Fruit fly (Drosophila melanogaster) whole organism, pupa: ENCODE measurements around the gene alphaTub84D.
A peak's percentile ranks its signal among the peaks of the same experiment; 100 is the strongest.

Experiments
- CG10348 ChIP-seq: fragments of 200-800 bp; sonication (Bioruptor generic); IDR thresholded peaks from 2 replicates; pipeline ENCODE4 v1.3.6; 2022; ENCODE audit warnings: missing biosample characterization, missing genetic modification characterization
- CG12605 ChIP-seq: fragments of 200-800 bp; sonication (Bioruptor generic); IDR thresholded peaks from 2 replicates; pipeline ENCODE4 v1.3.6; 2022; ENCODE audit warnings: missing biosample characterization, missing genetic modification characterization
- CG13204 ChIP-seq: fragments of 200-800 bp; sonication (Bioruptor generic); optimal IDR thresholded peaks from 2 replicates; lab custom pipeline; 2018; ENCODE audit warnings: missing biosample characterization, mild to moderate bottlenecking, missing genetic modification characterization, moderate library complexity
- CG14655 ChIP-seq: fragments of 200-800 bp; sonication (Bioruptor generic); optimal IDR thresholded peaks from 3 replicates; lab custom pipeline; 2017; ENCODE audit warnings: mild to moderate bottlenecking, missing biosample characterization, missing genetic modification reagents, missing genetic modification characterization
- CG15710 ChIP-seq: fragments of 200-800 bp; sonication (Bioruptor generic); optimal IDR thresholded peaks from 2 replicates; lab custom pipeline; 2018; ENCODE audit warnings: missing biosample characterization, mild to moderate bottlenecking, missing genetic modification characterization, moderate library complexity
- CG17806 ChIP-seq: fragments of 200-800 bp; sonication (Bioruptor generic); optimal IDR thresholded peaks from 2 replicates; lab custom pipeline; 2018; ENCODE audit warnings: missing biosample characterization, mild to moderate bottlenecking, missing genetic modification characterization, moderate library complexity
- CG32121 ChIP-seq: fragments of 200-800 bp; sonication (Bioruptor generic); IDR thresholded peaks from 2 replicates; pipeline ENCODE4 v1.3.6; 2022; ENCODE audit warnings: missing biosample characterization, missing genetic modification characterization
- CG34367 ChIP-seq: fragments of 200-800 bp; sonication (Bioruptor generic); optimal IDR thresholded peaks from 2 replicates; lab custom pipeline; 2018; ENCODE audit warnings: missing biosample characterization, mild to moderate bottlenecking, missing genetic modification characterization
- CG4496 ChIP-seq: fragments of 200-800 bp; sonication (Bioruptor generic); IDR thresholded peaks from 3 replicates; pipeline ENCODE4 v1.3.6; 2022; ENCODE audit warnings: missing biosample characterization, missing genetic modification characterization
- CG8159 ChIP-seq: fragments of 200-800 bp; sonication (Bioruptor generic); optimal IDR thresholded peaks from 3 replicates; lab custom pipeline; 2018; ENCODE audit warnings: missing biosample characterization, mild to moderate bottlenecking, missing genetic modification characterization, moderate library complexity
- CG8301 ChIP-seq: fragments of 200-800 bp; sonication (Bioruptor generic); optimal IDR thresholded peaks from 2 replicates; lab custom pipeline; 2018; ENCODE audit warnings: missing biosample characterization, mild to moderate bottlenecking, missing genetic modification characterization
- CG9948 ChIP-seq: fragments of 200-800 bp; sonication (Bioruptor generic); optimal IDR thresholded peaks from 2 replicates; lab custom pipeline; 2018; ENCODE audit warnings: missing biosample characterization, mild to moderate bottlenecking, missing genetic modification characterization, moderate library complexity
- D1 ChIP-seq: fragments of 200-800 bp; sonication (Bioruptor generic); optimal IDR thresholded peaks from 2 replicates; lab custom pipeline; 2018; ENCODE audit warnings: missing biosample characterization, mild to moderate bottlenecking, missing genetic modification characterization, moderate library complexity
- EcR ChIP-seq: fragments of 200-800 bp; sonication (Bioruptor generic); optimal IDR thresholded peaks from 3 replicates; lab custom pipeline; 2019; ENCODE audit warnings: missing biosample characterization, missing genetic modification characterization, mild to moderate bottlenecking, moderate library complexity, missing genetic modification reagents
- Ets98B ChIP-seq: fragments of 200-800 bp; sonication (Bioruptor generic); IDR thresholded peaks from 2 replicates; pipeline ENCODE4 v1.3.6; 2022; ENCODE audit warnings: missing biosample characterization, missing genetic modification characterization
- Pif1A ChIP-seq: fragments of 200-800 bp; sonication (Bioruptor generic); optimal IDR thresholded peaks from 3 replicates; lab custom pipeline; 2016; ENCODE audit warnings: missing biosample characterization, missing genetic modification characterization
- Pif1B ChIP-seq: fragments of 200-800 bp; sonication (Bioruptor generic); optimal IDR thresholded peaks from 3 replicates; lab custom pipeline; 2016; ENCODE audit warnings: missing biosample characterization, missing genetic modification characterization
- Snoo ChIP-seq: fragments of 200-800 bp; sonication (Bioruptor generic); optimal IDR thresholded peaks from 3 replicates; lab custom pipeline; 2017; ENCODE audit warnings: missing biosample characterization, mild to moderate bottlenecking, missing genetic modification characterization, inconsistent platforms
- fd96Ca ChIP-seq: fragments of 200-800 bp; sonication (Bioruptor generic); IDR thresholded peaks from 3 replicates; pipeline ENCODE4 v1.3.6; 2022; ENCODE audit warnings: missing biosample characterization, missing genetic modification characterization
- gl ChIP-seq: fragments of 200-800 bp; sonication (Bioruptor generic); optimal IDR thresholded peaks from 2 replicates; lab custom pipeline; 2018; ENCODE audit warnings: missing biosample characterization, mild to moderate bottlenecking, missing genetic modification characterization
- rn ChIP-seq: fragments of 200-800 bp; sonication (Bioruptor generic); IDR thresholded peaks from 2 replicates; pipeline ENCODE4 v1.3.6; 2022; ENCODE audit warnings: missing biosample characterization, missing genetic modification characterization

alphaTub84D gene

dm6 chr3R:7522266-7522955 lies 8.1 kb upstream of the alphaTub84D start:
- TF ChIP-seq CG8159 (peak; percentile 3), CG32121 (GFP tag; lab: Robert Waterston, UW) (no peak)

DNA sequence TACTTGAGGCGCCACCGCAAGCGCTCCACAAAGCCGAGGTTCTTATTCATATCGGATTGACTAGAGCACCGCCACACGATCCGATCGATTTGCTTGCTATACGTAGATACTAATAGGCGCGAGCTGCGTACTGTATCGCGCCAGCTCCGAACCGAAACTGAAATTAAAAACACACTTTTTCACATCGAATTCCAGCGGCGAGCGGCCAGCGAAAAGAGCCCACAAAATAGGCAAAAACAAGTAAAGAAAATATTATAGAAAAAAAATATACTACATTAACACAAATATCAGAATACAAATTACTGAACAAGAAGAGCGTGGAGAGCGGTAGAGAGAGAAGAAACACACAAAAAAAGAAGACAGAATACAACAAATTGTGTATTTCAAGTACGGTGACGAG lies 7.0 kb upstream of the alphaTub84D start, which contains the start of gene alpha-Est7:
Gene alpha-Est7 (minus strand): TSS at position 160 of the 400 bp plus-strand sequence.
- TF ChIP-seq CG14655 = no peak
- no peak for TF ChIP-seq EcR (GFP tag; lab: Kevin White, UChicago)
- no peak for TF ChIP-seq CG15710
- TF ChIP-seq Pif1B = no peak
- TF ChIP-seq CG34367 (tag; lab: Kevin White, UChicago) = no peak
- no peak for TF ChIP-seq CG8301
- TF ChIP-seq Ets98B (GFP tag; lab: Robert Waterston, UW) = no peak
- TF ChIP-seq CG10348 = no peak
- TF ChIP-seq rn = no peak
- no peak for TF ChIP-seq D1 (tag; lab: Kevin White, UChicago)
- TF ChIP-seq CG13204 (GFP tag; lab: Kevin White, UChicago) = no peak
- no peak for TF ChIP-seq CG9948 (tag; lab: Kevin White, UChicago)
- TF ChIP-seq CG4496 = no peak
- no peak; the same call in 1 of the 2 replicates for TF ChIP-seq CG12605 (GFP tag; lab: Robert Waterston, UW)
- no peak for TF ChIP-seq Snoo (tag; lab: Kevin White, UChicago)
- TF ChIP-seq CG8159 = no peak
- TF ChIP-seq Pif1A (GFP tag; lab: Kevin White, UChicago) = no peak
- TF ChIP-seq CG32121 (GFP tag; lab: Robert Waterston, UW) = no peak

DNA sequence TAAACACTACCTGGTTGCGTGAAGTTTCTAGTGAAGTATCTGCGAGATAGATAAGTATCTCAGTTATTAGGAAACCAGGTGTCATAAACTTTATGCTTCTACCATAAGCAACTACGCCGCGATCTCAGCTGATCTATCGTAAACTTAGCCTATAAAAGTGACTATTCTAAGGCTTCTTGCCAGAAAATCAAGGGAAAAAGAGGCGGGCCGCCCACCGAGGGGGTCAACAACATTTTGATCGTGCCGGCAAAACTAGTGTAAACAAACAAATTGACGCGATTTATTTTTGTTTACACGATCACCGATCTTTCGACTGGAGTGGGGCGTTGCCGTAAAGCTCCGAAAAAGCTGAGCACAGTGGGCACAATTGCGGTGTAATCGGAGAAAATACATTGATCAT lies 6.4 kb upstream of the alphaTub84D start:
- TF ChIP-seq gl (tag; lab: Kevin White, UChicago) (no peak), CG34367 (tag; lab: Kevin White, UChicago) (no peak), CG4496 (no peak), CG10348 (no peak), CG14655 (no peak), CG8159 (no peak), Ets98B (GFP tag; lab: Robert Waterston, UW) (no peak), CG13204 (GFP tag; lab: Kevin White, UChicago) (no peak), Snoo (tag; lab: Kevin White, UChicago) (no peak), CG9948 (tag; lab: Kevin White, UChicago) (no peak), CG8301 (no peak)

dm6 chr3R:7528677-7529076 lies 1.9 kb upstream of the alphaTub84D start, which contains the start of gene alpha-Est6:
TSS of gene alpha-Est6 (minus strand) at chr3R:7528777.
- no peak for TF ChIP-seq rn
- no peak for TF ChIP-seq CG8301
- TF ChIP-seq fd96Ca (GFP tag; lab: Robert Waterston, UW) = no peak
- no peak for TF ChIP-seq Pif1B
- no peak for TF ChIP-seq CG10348
- TF ChIP-seq CG13204 (GFP tag; lab: Kevin White, UChicago) = no peak
- TF ChIP-seq CG15710 = no peak
- TF ChIP-seq CG32121 (GFP tag; lab: Robert Waterston, UW) = no peak
- TF ChIP-seq CG12605 (GFP tag; lab: Robert Waterston, UW) = no peak
- no peak for TF ChIP-seq Ets98B (GFP tag; lab: Robert Waterston, UW)
- TF ChIP-seq EcR (GFP tag; lab: Kevin White, UChicago) = no peak
- no peak for TF ChIP-seq Snoo (tag; lab: Kevin White, UChicago)
- TF ChIP-seq gl (tag; lab: Kevin White, UChicago) = no peak
- no peak for TF ChIP-seq CG34367 (tag; lab: Kevin White, UChicago)
- no peak for TF ChIP-seq CG17806 (tag; lab: Kevin White, UChicago)
- TF ChIP-seq CG9948 (tag; lab: Kevin White, UChicago) = no peak
- no peak for TF ChIP-seq D1 (tag; lab: Kevin White, UChicago)
- no peak for TF ChIP-seq Pif1A (GFP tag; lab: Kevin White, UChicago)
- TF ChIP-seq, all 21 proteins: peak for 0

DNA sequence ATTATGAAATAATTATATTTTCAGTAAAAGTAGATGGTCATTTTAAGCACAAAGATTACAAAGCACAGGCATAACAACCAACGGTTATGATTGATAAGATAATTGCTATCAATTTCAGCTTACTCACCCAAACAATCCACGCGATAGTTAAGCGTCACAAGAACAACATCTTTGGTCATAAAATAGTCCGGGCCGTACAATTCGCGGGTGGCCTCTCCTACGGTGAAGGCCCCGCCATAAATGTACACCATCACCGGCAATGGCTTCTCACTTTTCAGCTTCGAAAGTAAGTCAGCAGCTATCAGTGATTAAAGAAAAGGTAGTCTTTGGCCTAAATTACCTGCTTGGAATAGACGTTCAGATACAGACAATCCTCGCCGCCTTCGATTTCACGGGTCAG lies 5.1 kb downstream of the alphaTub84D start:
- TF ChIP-seq CG10348 = no peak
- TF ChIP-seq fd96Ca (GFP tag; lab: Robert Waterston, UW) = no peak
- no peak for TF ChIP-seq CG8159
- TF ChIP-seq CG8301 = no peak
- no peak for TF ChIP-seq CG34367 (tag; lab: Kevin White, UChicago)
- TF ChIP-seq CG9948 (tag; lab: Kevin White, UChicago) = no peak

DNA sequence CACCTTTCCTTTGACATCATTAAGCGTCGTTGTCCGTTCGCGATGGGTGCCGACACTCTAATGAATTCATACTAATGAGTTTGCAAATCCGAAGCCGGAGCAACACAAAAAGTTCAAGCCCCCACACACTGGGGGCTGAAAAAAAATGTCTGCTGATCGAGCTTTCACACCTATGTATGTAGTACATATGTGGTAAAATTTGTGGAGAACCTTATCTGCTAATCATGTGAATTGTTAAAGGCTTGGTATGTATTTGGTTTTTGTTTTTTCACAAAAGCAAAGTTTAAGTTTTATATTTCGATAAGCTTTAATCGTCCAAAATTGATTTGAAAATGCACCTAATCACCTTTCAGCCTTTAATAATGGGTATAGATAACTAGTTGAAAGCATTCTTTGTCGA lies 5.7 kb downstream of the alphaTub84D start, which contains the start of gene alpha-Est5:
Gene alpha-Est5 (minus strand): TSS at position 110 of the 400 bp plus-strand sequence.
- TF ChIP-seq CG15710 = no peak
- TF ChIP-seq fd96Ca (GFP tag; lab: Robert Waterston, UW) = no peak
- TF ChIP-seq CG9948 (tag; lab: Kevin White, UChicago) = no peak
- TF ChIP-seq Ets98B (GFP tag; lab: Robert Waterston, UW) = no peak
- TF ChIP-seq CG8301 = no peak

DNA sequence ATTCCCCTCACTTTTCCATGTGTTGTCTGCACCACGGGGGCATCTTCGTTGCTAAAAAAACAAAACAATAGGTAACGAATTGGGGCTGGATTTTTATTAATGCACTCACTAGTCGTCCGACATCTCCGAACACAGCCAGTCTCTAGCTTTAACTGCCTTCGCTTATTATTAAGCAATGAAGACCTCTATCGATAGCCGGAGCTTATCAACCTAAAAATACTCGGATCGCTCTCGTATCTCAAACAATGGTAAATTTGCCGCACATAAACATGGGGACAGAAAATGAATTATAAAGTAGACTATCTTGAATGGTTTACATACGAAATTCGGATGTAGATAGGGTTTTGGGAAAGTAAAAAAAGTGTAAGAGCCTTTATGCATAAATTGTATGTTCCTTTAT lies 7.9 kb downstream of the alphaTub84D start, which contains the start of gene alpha-Est4:
Gene alpha-Est4 (minus strand): TSS at position 181 of the 400 bp plus-strand sequence.
- TF ChIP-seq CG9948 (tag; lab: Kevin White, UChicago) (no peak), fd96Ca (GFP tag; lab: Robert Waterston, UW) (no peak), CG32121 (GFP tag; lab: Robert Waterston, UW) (no peak), Pif1A (GFP tag; lab: Kevin White, UChicago) (no peak), Pif1B (no peak), CG34367 (tag; lab: Kevin White, UChicago) (no peak), EcR (GFP tag; lab: Kevin White, UChicago) (no peak)
- TF ChIP-seq, all 21 proteins: peak for 0
